Worm (Caenorhabditis elegans) whole organism, L1 larva: Measurements from ENCODE around the gene ador-1.

Source experiments
- C04F5.9 ChIP-seq: sonication (generic microtip); optimal IDR thresholded peaks from 2 replicates; lab custom pipeline; 2016; ENCODE audit warnings: missing genetic modification characterization, missing compliant biosample characterization
- C16A3.4 ChIP-seq: fragments of 150-350 bp; optimal IDR thresholded peaks from 2 replicates; lab custom pipeline; 2014; ENCODE audit warnings: missing biosample characterization, missing genetic modification characterization
- F16B12.6 ChIP-seq: fragments of 150-350 bp; optimal IDR thresholded peaks from 2 replicates; lab custom pipeline; 2014; ENCODE audit warnings: missing biosample characterization, missing genetic modification characterization
- Y116A8C.19 ChIP-seq: sonication (generic microtip); optimal IDR thresholded peaks from 2 replicates; lab custom pipeline; 2016; ENCODE audit warnings: missing compliant biosample characterization, missing genetic modification characterization, borderline replicate concordance
- aha-1 ChIP-seq: fragments of 150-350 bp; optimal IDR thresholded peaks from 2 replicates; lab custom pipeline; 2014; ENCODE audit warnings: missing biosample characterization, missing genetic modification characterization
- aly-2 ChIP-seq: fragments of 150-350 bp; optimal IDR thresholded peaks from 2 replicates; lab custom pipeline; 2014; ENCODE audit warnings: missing biosample characterization, missing genetic modification characterization
- ama-1 ChIP-seq: fragments of 150-350 bp; optimal IDR thresholded peaks from 2 replicates; lab custom pipeline; 2014
- ceh-63 ChIP-seq: fragments of 200-800 bp; sonication (Bioruptor generic); optimal IDR thresholded peaks from 2 replicates; lab custom pipeline; 2018; ENCODE audit warnings: mild to moderate bottlenecking, missing genetic modification characterization, missing compliant biosample characterization
- ceh-8 ChIP-seq: fragments of 200-800 bp; sonication (Bioruptor generic); optimal IDR thresholded peaks from 2 replicates; lab custom pipeline; 2018; ENCODE audit warnings: mild to moderate bottlenecking, missing genetic modification characterization, moderate library complexity, missing compliant biosample characterization
- ceh-82 ChIP-seq, 3 experiments: fragments of 150-350 bp in 1 of 3; sonication (generic microtip) in 2 of 3; optimal IDR thresholded peaks; 2 replicates each; lab custom pipeline; 2014 to 2017; ENCODE audit warnings: missing biosample characterization in 3 of 3, missing genetic modification characterization in 3 of 3
- ceh-90 ChIP-seq: sonication (generic microtip); optimal IDR thresholded peaks from 2 replicates; lab custom pipeline; 2016; ENCODE audit warnings: missing genetic modification characterization, missing compliant biosample characterization
- dsc-1 ChIP-seq: sonication (generic microtip); optimal IDR thresholded peaks from 2 replicates; lab custom pipeline; 2016; ENCODE audit warnings: mild to moderate bottlenecking, missing genetic modification characterization, missing compliant biosample characterization
- egl-13 ChIP-seq: sonication (generic microtip); optimal IDR thresholded peaks from 2 replicates; lab custom pipeline; 2016; ENCODE audit warnings: missing genotype, missing genetic modification reagents, missing genetic modification characterization, missing compliant biosample characterization
- egl-27 ChIP-seq, 2 experiments: fragments of 150-350 bp in 1 of 2; sonication (generic microtip); optimal IDR thresholded peaks; 3 replicates each; lab custom pipeline; 2017 to 2018; ENCODE audit warnings: missing biosample characterization in 2 of 2, missing genetic modification characterization in 2 of 2, missing genetic modification reagents in 2 of 2
- elt-2 ChIP-seq: sonication (generic microtip); optimal IDR thresholded peaks from 2 replicates; lab custom pipeline; 2016; ENCODE audit warnings: missing genetic modification characterization, mild to moderate bottlenecking, inconsistent platforms, missing compliant biosample characterization, missing genetic modification reagents
- elt-3 ChIP-seq, 6 experiments: fragments of 150-350 bp in 1 of 6; sonication (generic microtip); optimal IDR thresholded peaks; 2 replicates each; lab custom pipeline; 2017 to 2018; ENCODE audit warnings: missing biosample characterization in 6 of 6, missing genetic modification characterization in 6 of 6, inconsistent platforms in 1 of 6
- ets-5 ChIP-seq: fragments of 200-800 bp; sonication (Bioruptor generic); IDR thresholded peaks from 2 replicates; pipeline ENCODE4 v1.3.6; 2022; ENCODE audit warnings: missing genetic modification characterization, missing compliant biosample characterization
- fkh-4 ChIP-seq: sonication (generic microtip); optimal IDR thresholded peaks from 2 replicates; lab custom pipeline; 2016; ENCODE audit warnings: missing compliant biosample characterization, missing genetic modification characterization, borderline replicate concordance
- fos-1 ChIP-seq: fragments of 150-350 bp; optimal IDR thresholded peaks from 2 replicates; lab custom pipeline; 2014; ENCODE audit warnings: missing biosample characterization, missing genetic modification characterization
- grh-1 ChIP-seq: fragments of 200-800 bp; sonication (Bioruptor generic); IDR thresholded peaks from 2 replicates; pipeline ENCODE4 v1.3.6; 2022; ENCODE audit warnings: missing genetic modification reagents, missing genetic modification characterization, missing compliant biosample characterization
- hlh-17 ChIP-seq: fragments of 200-800 bp; sonication (Bioruptor generic); optimal IDR thresholded peaks from 2 replicates; lab custom pipeline; 2018; ENCODE audit warnings: missing genetic modification characterization, mild to moderate bottlenecking, missing compliant biosample characterization, moderate library complexity, borderline replicate concordance
- hpl-2 ChIP-seq: fragments of 150-350 bp; optimal IDR thresholded peaks from 2 replicates; lab custom pipeline; 2014; ENCODE audit warnings: missing biosample characterization, missing genetic modification reagents, missing genetic modification characterization
- irx-1 ChIP-seq: sonication (generic microtip); optimal IDR thresholded peaks from 2 replicates; lab custom pipeline; 2016; ENCODE audit warnings: missing genetic modification characterization, missing compliant biosample characterization
- isw-1 ChIP-seq: fragments of 200-800 bp; sonication (Bioruptor generic); IDR thresholded peaks from 2 replicates; pipeline ENCODE4 v1.3.6; 2022; ENCODE audit warnings: missing genetic modification characterization, missing compliant biosample characterization
- jun-1 ChIP-seq: fragments of 150-350 bp; optimal IDR thresholded peaks from 2 replicates; lab custom pipeline; 2014; ENCODE audit warnings: missing biosample characterization, missing genetic modification reagents, missing genetic modification characterization
- lin-35 ChIP-seq, 2 experiments: fragments of 150-350 bp; optimal IDR thresholded peaks; 2 replicates each; lab custom pipeline; 2014; ENCODE audit warnings: missing biosample characterization in 2 of 2, missing genetic modification characterization in 2 of 2, missing genetic modification reagents in 2 of 2
- lin-39 ChIP-seq: fragments of 150-350 bp; optimal IDR thresholded peaks from 2 replicates; lab custom pipeline; 2014; ENCODE audit warnings: missing biosample characterization, missing genetic modification reagents, missing genetic modification characterization
- lir-3 ChIP-seq: sonication (generic microtip); optimal IDR thresholded peaks from 2 replicates; lab custom pipeline; 2016; ENCODE audit warnings: mild to moderate bottlenecking, missing genetic modification characterization, moderate library complexity, missing compliant biosample characterization; ENCODE audit not compliant: poor library complexity
- mab-9 ChIP-seq: fragments of 200-800 bp; sonication (Bioruptor generic); IDR thresholded peaks from 2 replicates; pipeline ENCODE4 v1.3.6; 2022; ENCODE audit warnings: missing genetic modification reagents, missing genetic modification characterization, missing compliant biosample characterization
- nhr-11 ChIP-seq: fragments of 150-350 bp; optimal IDR thresholded peaks from 2 replicates; lab custom pipeline; 2014; ENCODE audit warnings: missing biosample characterization, missing genetic modification characterization
- nhr-12 ChIP-seq: sonication (generic microtip); optimal IDR thresholded peaks from 2 replicates; lab custom pipeline; 2017; ENCODE audit warnings: missing biosample characterization, missing genetic modification characterization
- nhr-20 ChIP-seq: sonication (generic microtip); optimal IDR thresholded peaks from 2 replicates; lab custom pipeline; 2016; ENCODE audit warnings: mild to moderate bottlenecking, missing genetic modification characterization, missing compliant biosample characterization
- nhr-237 ChIP-seq: fragments of 150-350 bp; optimal IDR thresholded peaks from 2 replicates; lab custom pipeline; 2014; ENCODE audit warnings: missing biosample characterization, missing genetic modification characterization
- nhr-76 ChIP-seq: sonication (generic microtip); optimal IDR thresholded peaks from 2 replicates; lab custom pipeline; 2017; ENCODE audit warnings: missing biosample characterization, missing genetic modification characterization
- nhr-84 ChIP-seq: sonication (generic microtip); optimal IDR thresholded peaks from 2 replicates; lab custom pipeline; 2017; ENCODE audit warnings: missing biosample characterization, missing genetic modification characterization
- pqm-1 ChIP-seq: sonication (generic microtip); optimal IDR thresholded peaks from 3 replicates; lab custom pipeline; 2017; ENCODE audit warnings: missing biosample characterization, missing genetic modification characterization
- rnt-1 ChIP-seq: sonication (generic microtip); optimal IDR thresholded peaks from 2 replicates; lab custom pipeline; 2016; ENCODE audit warnings: mild to moderate bottlenecking, missing genetic modification characterization, moderate library complexity, missing compliant biosample characterization
- snpc-4 ChIP-seq: fragments of 150-350 bp; optimal IDR thresholded peaks from 2 replicates; lab custom pipeline; 2014; ENCODE audit warnings: missing biosample characterization, missing genetic modification characterization
- snu-23 ChIP-seq: sonication (generic microtip); optimal IDR thresholded peaks from 2 replicates; lab custom pipeline; 2016; ENCODE audit warnings: missing genetic modification characterization, missing compliant biosample characterization
- swsn-7 ChIP-seq: sonication (generic microtip); optimal IDR thresholded peaks from 2 replicates; lab custom pipeline; 2016; ENCODE audit warnings: missing genetic modification characterization, missing compliant biosample characterization
- tbx-2 ChIP-seq: sonication (generic microtip); optimal IDR thresholded peaks from 2 replicates; lab custom pipeline; 2016; ENCODE audit warnings: missing genetic modification characterization, missing compliant biosample characterization
- unc-62 ChIP-seq: fragments of 150-350 bp; optimal IDR thresholded peaks from 2 replicates; lab custom pipeline; 2014; ENCODE audit warnings: missing biosample characterization, missing genetic modification reagents, missing genetic modification characterization
- unc-98 ChIP-seq: fragments of 200-800 bp; sonication (Bioruptor generic); IDR thresholded peaks from 2 replicates; pipeline ENCODE4 v1.3.6; 2022; ENCODE audit warnings: missing genetic modification characterization, missing compliant biosample characterization
- zag-1 ChIP-seq: fragments of 150-350 bp; optimal IDR thresholded peaks from 2 replicates; lab custom pipeline; 2014; ENCODE audit warnings: missing biosample characterization, missing genetic modification characterization
- ztf-11 ChIP-seq, 2 experiments: sonication (generic microtip); optimal IDR thresholded peaks; 2 replicates each; lab custom pipeline; 2016 to 2017; ENCODE audit warnings: missing genetic modification characterization in 2 of 2, missing biosample characterization in 1 of 2, missing compliant biosample characterization in 1 of 2
- ztf-4 ChIP-seq: fragments of 150-350 bp; optimal IDR thresholded peaks from 2 replicates; lab custom pipeline; 2014; ENCODE audit warnings: missing biosample characterization, missing genetic modification characterization

Gene ador-1

ce11 chrII:12459422-12459821, 43.3 kb downstream of the ador-1 start, which contains the start of gene tag-281 (continued):
- TF ChIP-seq hpl-2 (no peak), grh-1 (GFP tag; lab: Robert Waterston, UW) (peak; percentile 86), rnt-1 (tag; lab: Kevin White, UChicago) (peak; percentile 91), pqm-1 (tag; lab: Kevin White, UChicago) (no peak), C16A3.4 (peak; percentile 69), nhr-20 (tag; lab: Kevin White, UChicago) (peak; percentile 89), aly-2 (peak; percentile 56), jun-1 (peak; percentile 86), nhr-76 (tag; lab: Kevin White, UChicago) (no peak), ceh-90 (tag; lab: Kevin White, UChicago) (peak; percentile 20), unc-98 (peak; percentile 36; the same call in 1 of the 2 replicates), snpc-4 (tag; lab: Kevin White, UChicago) (peak; percentile 85), elt-3 (tag; optimal IDR thresholded peaks at IDR 0.05; lab: Kevin White, UChicago) (peak in 2 of 6 experiments; percentile 74 to 86), fkh-4 (tag; lab: Kevin White, UChicago) (no peak), F16B12.6 (peak; percentile 72), swsn-7 (peak; percentile 87), lin-39 (peak; percentile 84), ets-5 (GFP tag; lab: Robert Waterston, UW) (no peak), unc-62 (no peak), nhr-12 (tag; lab: Kevin White, UChicago) (no peak), ceh-82 (tag; optimal IDR thresholded peaks at IDR 0.05; lab: Kevin White, UChicago) (peak; percentile 80 to 93 (median 89)), ztf-4 (tag; lab: Kevin White, UChicago) (peak; percentile 16), Y116A8C.19 (tag; lab: Kevin White, UChicago) (no peak), egl-27 (tag; optimal IDR thresholded peaks at IDR 0.05; lab: Kevin White, UChicago) (no peak), tbx-2 (tag; lab: Kevin White, UChicago) (peak; percentile 87), dsc-1 (tag; lab: Kevin White, UChicago) (peak; percentile 84), nhr-84 (tag; lab: Kevin White, UChicago) (no peak), ztf-11 (tag; optimal IDR thresholded peaks at IDR 0.05; lab: Kevin White, UChicago) (peak in 1 of 2 experiments; percentile 28), mab-9 (GFP tag; lab: Robert Waterston, UW) (peak; percentile 54; the same call in 1 of the 2 replicates), irx-1 (tag; lab: Kevin White, UChicago) (peak; percentile 75), snu-23 (GFP tag; lab: Kevin White, UChicago) (peak; percentile 91), zag-1 (no peak), hlh-17 (GFP tag; lab: Kevin White, UChicago) (no peak), nhr-237 (tag; lab: Kevin White, UChicago) (no peak), aha-1 (tag; lab: Kevin White, UChicago) (peak; percentile 74), lir-3 (tag; lab: Kevin White, UChicago) (peak; percentile 57), elt-2 (tag; lab: Kevin White, UChicago) (peak; percentile 48)

- no peak for TF ChIP-seq ama-1 (lab: Kevin White, UChicago)
- no peak for TF ChIP-seq nhr-20 (tag; lab: Kevin White, UChicago)
- no peak for TF ChIP-seq lin-35 (GFP tag; optimal IDR thresholded peaks at IDR 0.05; lab: Kevin White, UChicago)
- no peak for TF ChIP-seq ceh-8 (GFP tag; lab: Kevin White, UChicago)
- no peak for TF ChIP-seq fos-1 (tag; lab: Kevin White, UChicago)
- no peak for TF ChIP-seq Y116A8C.19 (tag; lab: Kevin White, UChicago)
- TF ChIP-seq nhr-12 (tag; lab: Kevin White, UChicago) = no peak
- TF ChIP-seq ceh-63 (GFP tag; lab: Kevin White, UChicago) = no peak
- no peak for TF ChIP-seq isw-1
- no peak for TF ChIP-seq snu-23 (GFP tag; lab: Kevin White, UChicago)
- no peak for TF ChIP-seq egl-13 (tag; lab: Kevin White, UChicago)
- TF ChIP-seq lir-3 (tag; lab: Kevin White, UChicago) = no peak
- TF ChIP-seq unc-98 = no peak
- no peak for TF ChIP-seq C16A3.4
- no peak for TF ChIP-seq nhr-11
- no peak for TF ChIP-seq C04F5.9 (tag; lab: Kevin White, UChicago)
Measured at ce11 chrII:12457275-12457674, 45.4 kb downstream of the ador-1 start, which contains the start of gene sre-38. sre-38 (plus strand) TSS chrII:12457575.
